Fruit fly (Drosophila melanogaster) whole organism, embryonic: Measurements from ENCODE around the gene CCHa1.

ENCODE experiments used
- Adf1 ChIP-seq: fragments of 200-800 bp; sonication (Bioruptor generic); IDR thresholded peaks from 2 replicates; pipeline ENCODE4 v1.3.6; 2022; ENCODE audit warnings: missing biosample characterization, missing genetic modification characterization
- Atf3 ChIP-seq: fragments of 200-800 bp; sonication (Bioruptor generic); optimal IDR thresholded peaks from 3 replicates; lab custom pipeline; 2016; ENCODE audit warnings: missing biosample characterization, missing genetic modification characterization
- Bdp1 ChIP-seq: fragments of 200-800 bp; sonication (Bioruptor generic); optimal IDR thresholded peaks from 3 replicates; lab custom pipeline; 2016; ENCODE audit warnings: missing biosample characterization, missing genetic modification characterization
- Blimp-1 ChIP-seq: fragments of 200-800 bp; sonication (Bioruptor generic); optimal IDR thresholded peaks from 3 replicates; lab custom pipeline; 2018; ENCODE audit warnings: missing biosample characterization, missing genetic modification characterization, mild to moderate bottlenecking, moderate library complexity, missing genetic modification reagents
- CG11456 ChIP-seq: fragments of 200-800 bp; sonication (Bioruptor generic); IDR thresholded peaks from 3 replicates; pipeline ENCODE4 v1.3.6; 2022; ENCODE audit warnings: missing biosample characterization, missing genetic modification characterization
- CG1647 ChIP-seq: fragments of 200-800 bp; sonication (Bioruptor generic); optimal IDR thresholded peaks from 3 replicates; lab custom pipeline; 2016; ENCODE audit warnings: missing biosample characterization, missing genetic modification characterization
- CG3995 ChIP-seq: fragments of 200-800 bp; sonication (Bioruptor generic); optimal IDR thresholded peaks from 3 replicates; lab custom pipeline; 2016; ENCODE audit warnings: missing biosample characterization, missing genetic modification characterization
- CG4404 ChIP-seq: fragments of 200-800 bp; sonication (Bioruptor generic); IDR thresholded peaks from 2 replicates; pipeline ENCODE4 v1.3.6; 2022; ENCODE audit warnings: missing biosample characterization, missing genetic modification characterization
- CG4854 ChIP-seq: fragments of 200-800 bp; sonication (Bioruptor generic); optimal IDR thresholded peaks from 2 replicates; lab custom pipeline; 2016; ENCODE audit warnings: missing biosample characterization, missing genetic modification characterization, inconsistent platforms
- CG5180 ChIP-seq: fragments of 200-800 bp; sonication (Bioruptor generic); optimal IDR thresholded peaks from 3 replicates; lab custom pipeline; 2017; ENCODE audit warnings: missing biosample characterization, missing genetic modification characterization, mild to moderate bottlenecking, moderate library complexity, missing genetic modification reagents
- CG5953 ChIP-seq: fragments of 200-800 bp; sonication (Bioruptor generic); IDR thresholded peaks from 2 replicates; pipeline ENCODE4 v1.3.6; 2022; ENCODE audit warnings: missing biosample characterization, missing genetic modification characterization
- CG6813 ChIP-seq: fragments of 200-800 bp; sonication (Bioruptor generic); optimal IDR thresholded peaks from 2 replicates; lab custom pipeline; 2017; ENCODE audit warnings: missing biosample characterization, missing genetic modification characterization, mild to moderate bottlenecking, moderate library complexity, missing genetic modification reagents
- CG8290 ChIP-seq, 3 experiments: fragments of 200-800 bp; sonication (Bioruptor generic); optimal IDR thresholded peaks; 2 replicates each; lab custom pipeline; 2016 to 2019; ENCODE audit warnings: missing biosample characterization in 3 of 3, missing genetic modification characterization in 3 of 3, mild to moderate bottlenecking in 2 of 3, moderate library complexity in 1 of 3
- CG8924 ChIP-seq: fragments of 200-800 bp; optimal IDR thresholded peaks from 3 replicates; lab custom pipeline; 2019; ENCODE audit warnings: missing biosample characterization, mild to moderate bottlenecking, missing genetic modification characterization, moderate library complexity
- CG8944 ChIP-seq: fragments of 200-800 bp; sonication (Bioruptor generic); optimal IDR thresholded peaks from 3 replicates; lab custom pipeline; 2016; ENCODE audit warnings: missing biosample characterization, missing genetic modification characterization
- CG9215 ChIP-seq: fragments of 200-800 bp; sonication (Bioruptor generic); IDR thresholded peaks from 2 replicates; pipeline ENCODE4 v1.3.6; 2022; ENCODE audit warnings: missing biosample characterization, missing genetic modification characterization
- CG9797 ChIP-seq: fragments of 200-800 bp; sonication (Bioruptor generic); optimal IDR thresholded peaks from 3 replicates; lab custom pipeline; 2018; ENCODE audit warnings: missing biosample characterization, mild to moderate bottlenecking, missing genetic modification characterization
- CG9817 ChIP-seq: fragments of 200-800 bp; sonication (Bioruptor generic); optimal IDR thresholded peaks from 2 replicates; lab custom pipeline; 2018; ENCODE audit warnings: missing biosample characterization, mild to moderate bottlenecking, missing genetic modification characterization, moderate library complexity
- Deaf1 ChIP-seq: fragments of 200-800 bp; optimal IDR thresholded peaks from 3 replicates; lab custom pipeline; 2019; ENCODE audit warnings: missing biosample characterization, mild to moderate bottlenecking, missing genetic modification characterization, moderate library complexity
- HmgZ ChIP-seq: fragments of 200-800 bp; sonication (Bioruptor generic); optimal IDR thresholded peaks from 2 replicates; lab custom pipeline; 2018; ENCODE audit warnings: missing biosample characterization, mild to moderate bottlenecking, missing genetic modification characterization
- Hr3 ChIP-seq: fragments of 200-800 bp; sonication (Bioruptor generic); optimal IDR thresholded peaks from 3 replicates; lab custom pipeline; 2016; ENCODE audit warnings: missing biosample characterization, missing genetic modification characterization
- Hr78 ChIP-seq, 2 experiments: fragments of 200-800 bp in 1 of 2; fragments of >200 bp in 1 of 2; sonication (Bioruptor generic) in 1 of 2; optimal IDR thresholded peaks; 2 replicates each; lab custom pipeline; 2017 to 2019; ENCODE audit warnings: missing biosample characterization in 2 of 2, missing genetic modification characterization in 2 of 2, mild to moderate bottlenecking in 1 of 2, moderate library complexity in 1 of 2
- Mrtf ChIP-seq: fragments of 200-800 bp; sonication (Bioruptor generic); IDR thresholded peaks from 3 replicates; pipeline ENCODE4 v1.3.6; 2022; ENCODE audit warnings: missing biosample characterization, missing genetic modification characterization
- Oli ChIP-seq: fragments of 200-800 bp; sonication (Bioruptor generic); optimal IDR thresholded peaks from 2 replicates; lab custom pipeline; 2018; ENCODE audit warnings: missing biosample characterization, mild to moderate bottlenecking, missing genetic modification characterization, moderate library complexity
- Sox100B ChIP-seq: fragments of 200-800 bp; sonication (Bioruptor generic); optimal IDR thresholded peaks from 3 replicates; lab custom pipeline; 2018; ENCODE audit warnings: missing biosample characterization, mild to moderate bottlenecking, missing genetic modification characterization
- TFAM ChIP-seq: fragments of 200-800 bp; sonication (Bioruptor generic); optimal IDR thresholded peaks from 2 replicates; lab custom pipeline; 2017; ENCODE audit warnings: missing biosample characterization, missing genetic modification characterization, inconsistent platforms
- amos ChIP-seq: fragments of 200-800 bp; sonication (Bioruptor generic); IDR thresholded peaks from 2 replicates; pipeline ENCODE4 v1.3.6; 2022; ENCODE audit warnings: missing biosample characterization, missing genetic modification characterization; ENCODE audit not compliant: partially characterized antibody
- ase ChIP-seq: fragments of 200-800 bp; sonication (Bioruptor generic); IDR thresholded peaks from 3 replicates; pipeline ENCODE4 v1.3.6; 2022; ENCODE audit warnings: missing biosample characterization, missing genetic modification characterization
- crol ChIP-seq: fragments of 200-800 bp; sonication (Bioruptor generic); IDR thresholded peaks from 2 replicates; pipeline ENCODE4 v1.3.6; 2022; ENCODE audit warnings: missing biosample characterization, missing genetic modification characterization
- crp ChIP-seq, 2 experiments: fragments of 200-800 bp; sonication (Bioruptor generic); optimal IDR thresholded peaks; 2 replicates in 1 of 2; 3 replicates in 1 of 2; lab custom pipeline; 2017; ENCODE audit warnings: missing biosample characterization in 2 of 2, missing genetic modification characterization in 2 of 2, mild to moderate bottlenecking in 1 of 2, moderate library complexity in 1 of 2
- eyg ChIP-seq: fragments of 200-800 bp; sonication (Bioruptor generic); optimal IDR thresholded peaks from 3 replicates; lab custom pipeline; 2016; ENCODE audit warnings: missing biosample characterization, missing genetic modification characterization
- fd64A ChIP-seq: fragments of 200-800 bp; sonication (Bioruptor generic); optimal IDR thresholded peaks from 3 replicates; lab custom pipeline; 2018; ENCODE audit warnings: missing biosample characterization, mild to moderate bottlenecking, missing genetic modification characterization
- gsb-n ChIP-seq: fragments of 200-800 bp; sonication (Bioruptor generic); optimal IDR thresholded peaks from 3 replicates; lab custom pipeline; 2018; ENCODE audit warnings: missing biosample characterization, mild to moderate bottlenecking, missing genetic modification characterization
- gt ChIP-seq: fragments of 200-800 bp; sonication (Bioruptor generic); IDR thresholded peaks from 2 replicates; pipeline ENCODE4 v1.3.6; 2022; ENCODE audit warnings: missing biosample characterization, missing genetic modification characterization
- hbn ChIP-seq: fragments of 200-800 bp; sonication (Bioruptor generic); IDR thresholded peaks from 2 replicates; pipeline ENCODE4 v1.3.6; 2022; ENCODE audit warnings: missing biosample characterization, missing genetic modification characterization; ENCODE audit not compliant: partially characterized antibody
- kay ChIP-seq: fragments of 200-800 bp; sonication (Bioruptor generic); optimal IDR thresholded peaks from 2 replicates; lab custom pipeline; 2016; ENCODE audit warnings: missing biosample characterization, missing genetic modification characterization
- kni ChIP-seq: fragments of 200-800 bp; sonication (Bioruptor generic); optimal IDR thresholded peaks from 3 replicates; lab custom pipeline; 2017; ENCODE audit warnings: mild to moderate bottlenecking, missing biosample characterization, missing genetic modification reagents, missing genetic modification characterization
- mirr ChIP-seq: fragments of 200-800 bp; sonication (Bioruptor generic); optimal IDR thresholded peaks from 3 replicates; lab custom pipeline; 2018; ENCODE audit warnings: missing biosample characterization, mild to moderate bottlenecking, missing genetic modification characterization
- nmo ChIP-seq: fragments of 200-800 bp; sonication (Bioruptor generic); optimal IDR thresholded peaks from 2 replicates; lab custom pipeline; 2018; ENCODE audit warnings: missing biosample characterization, mild to moderate bottlenecking, missing genetic modification characterization, moderate library complexity
- nom ChIP-seq: fragments of 200-800 bp; sonication (Bioruptor generic); optimal IDR thresholded peaks from 2 replicates; lab custom pipeline; 2017; ENCODE audit warnings: missing biosample characterization, missing genetic modification characterization, mild to moderate bottlenecking, moderate library complexity, missing genetic modification reagents
- odd ChIP-seq: fragments of 200-800 bp; sonication (Bioruptor generic); optimal IDR thresholded peaks from 2 replicates; lab custom pipeline; 2017; ENCODE audit warnings: missing biosample characterization, mild to moderate bottlenecking, missing genetic modification characterization
- pnt ChIP-seq: fragments of 200-800 bp; sonication (Bioruptor generic); optimal IDR thresholded peaks from 3 replicates; lab custom pipeline; 2016; ENCODE audit warnings: missing biosample characterization, missing genetic modification characterization
- scrt ChIP-seq: fragments of 200-800 bp; sonication (Bioruptor generic); optimal IDR thresholded peaks from 2 replicates; lab custom pipeline; 2018; ENCODE audit warnings: missing biosample characterization, mild to moderate bottlenecking, missing genetic modification characterization, moderate library complexity
- sd ChIP-seq: fragments of 200-800 bp; sonication (Bioruptor generic); optimal IDR thresholded peaks from 3 replicates; lab custom pipeline; 2018; ENCODE audit warnings: missing biosample characterization, mild to moderate bottlenecking, missing genetic modification characterization, moderate library complexity
- tio ChIP-seq: fragments of 200-800 bp; sonication (Bioruptor generic); optimal IDR thresholded peaks from 2 replicates; lab custom pipeline; 2017; ENCODE audit warnings: missing biosample characterization, missing genetic modification characterization, inconsistent platforms
- z ChIP-seq: fragments of 200-800 bp; sonication (Bioruptor generic); IDR thresholded peaks from 3 replicates; pipeline ENCODE4 v1.3.6; 2022; ENCODE audit warnings: missing biosample characterization, missing genetic modification characterization
- zen ChIP-seq: fragments of 200-800 bp; sonication (Bioruptor generic); optimal IDR thresholded peaks from 3 replicates; lab custom pipeline; 2018; ENCODE audit warnings: missing biosample characterization, mild to moderate bottlenecking, missing genetic modification characterization, moderate library complexity
- zfh2 ChIP-seq: fragments of 200-800 bp; sonication (Bioruptor generic); optimal IDR thresholded peaks from 2 replicates; lab custom pipeline; 2016; ENCODE audit warnings: missing biosample characterization, missing genetic modification characterization

CCHa1 gene

dm6 chr3R:14061049-14061987, 35.3 kb downstream of the CCHa1 start (continued):
- TF ChIP-seq nmo (GFP tag; lab: Kevin White, UChicago) (no peak), CG1647 (GFP tag; lab: Kevin White, UChicago) (no peak), mirr (GFP tag; lab: Kevin White, UChicago) (peak; percentile 20), CG6813 (no peak), HmgZ (tag; lab: Kevin White, UChicago) (no peak), crp (GFP tag; optimal IDR thresholded peaks at IDR 0.05; lab: Kevin White, UChicago) (no peak), zfh2 (GFP tag; lab: Kevin White, UChicago) (no peak), Adf1 (GFP tag; lab: Robert Waterston, UW) (peak; percentile 31; the same call in 1 of the 2 replicates), gsb-n (tag; lab: Kevin White, UChicago) (no peak), CG9797 (GFP tag; lab: Kevin White, UChicago) (no peak), Hr78 (GFP tag; optimal IDR thresholded peaks at IDR 0.05; lab: Kevin White, UChicago) (peak in 1 of 2 experiments; percentile 49), Deaf1 (tag; lab: Kevin White, UChicago) (peak; percentile 19), z (GFP tag; lab: Robert Waterston, UW) (no peak), scrt (GFP tag; lab: Kevin White, UChicago) (no peak), hbn (no peak), Blimp-1 (peak; percentile 52), kni (no peak), ase (GFP tag; lab: Robert Waterston, UW) (0 out of 3 replicates have a peak, but pooled peaks have one; percentile 4), CG11456 (no peak), eyg (GFP tag; lab: Kevin White, UChicago) (no peak), odd (no peak), CG4404 (GFP tag; lab: Robert Waterston, UW) (no peak), tio (GFP tag; lab: Kevin White, UChicago) (peak; percentile 25), Oli (tag; lab: Kevin White, UChicago) (no peak), CG5180 (GFP tag; lab: Kevin White, UChicago) (peak; percentile 8), CG4854 (GFP tag; lab: Kevin White, UChicago) (no peak), CG8944 (GFP tag; lab: Kevin White, UChicago) (no peak), kay (no peak), pnt (no peak), CG8924 (tag; lab: Kevin White, UChicago) (no peak), gt (GFP tag; lab: Robert Waterston, UW) (no peak), CG9215 (no peak), amos (GFP tag; lab: Robert Waterston, UW) (no peak), Bdp1 (no peak), CG5953 (GFP tag; lab: Robert Waterston, UW) (no peak), CG8290 (GFP tag; optimal IDR thresholded peaks at IDR 0.05; lab: Kevin White, UChicago) (no peak), CG8290 (tag; optimal IDR thresholded peaks at IDR 0.05; lab: Kevin White, UChicago) (peak in 1 of 2 experiments; percentile 27), fd64A (no peak), Mrtf (no peak), CG3995 (no peak), TFAM (GFP tag; lab: Kevin White, UChicago) (no peak), nom (peak; percentile 100), Atf3 (GFP tag; lab: Kevin White, UChicago) (no peak), Hr3 (GFP tag; lab: Kevin White, UChicago) (no peak), crol (GFP tag; lab: Robert Waterston, UW) (peak; percentile 64), Sox100B (GFP tag; lab: Kevin White, UChicago) (no peak), CG9817 (tag; lab: Kevin White, UChicago) (no peak), sd (tag; lab: Kevin White, UChicago) (peak; percentile 44), zen (tag; lab: Kevin White, UChicago) (no peak)
